Fruit fly (Drosophila melanogaster): Measurements from ENCODE around the gene RNaseX25.

Gene RNaseX25

DNA sequence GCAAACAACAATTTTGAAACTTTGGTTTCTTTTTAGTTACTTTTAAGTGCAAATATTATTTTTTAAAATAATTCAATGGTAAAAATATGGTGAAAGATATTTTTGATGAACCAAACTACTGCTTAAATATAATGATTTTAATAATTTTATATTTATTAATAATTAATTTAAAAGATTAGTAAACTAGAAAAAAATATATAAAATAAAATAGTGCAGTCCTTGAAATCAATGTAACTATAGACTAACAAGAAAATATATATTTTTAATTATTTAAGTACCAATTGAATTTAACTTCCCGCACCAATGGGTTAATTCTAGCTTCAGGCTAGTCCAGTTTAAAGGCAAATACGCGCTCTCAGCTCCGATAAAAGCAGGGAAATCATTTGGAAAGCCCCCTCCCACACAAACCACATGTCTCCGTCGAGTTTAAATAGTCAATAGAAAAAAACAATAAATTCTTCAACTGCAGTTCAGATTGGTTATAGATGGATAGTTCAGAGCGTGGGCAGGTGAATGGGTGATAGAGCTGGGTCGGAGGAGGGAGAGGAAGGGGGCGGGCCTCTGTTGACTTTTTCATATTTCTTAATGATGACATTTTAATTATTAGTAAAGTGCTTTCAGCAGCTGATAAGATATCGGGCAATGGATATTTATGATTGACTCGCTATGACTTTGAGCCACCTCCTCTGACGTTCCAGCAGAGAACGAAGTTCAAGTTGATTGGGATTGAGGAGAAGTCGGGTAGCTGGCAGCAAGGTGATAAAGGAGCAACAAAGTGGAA is 8.2 kb upstream of the RNaseX25 start (continued):
- TF ChIP-seq hbn (GFP tag; IDR thresholded peaks at IDR 0.05; ENCODE audit: partially characterized antibody) (no peak), Rfx (GFP tag; IDR thresholded peaks at IDR 0.05) (no peak), Poxn (GFP tag; IDR thresholded peaks at IDR 0.05) (no peak), Doc2 (GFP tag; IDR thresholded peaks at IDR 0.05) (no peak), klu (GFP tag; IDR thresholded peaks at IDR 0.05) (no peak), CG2116 (GFP tag; optimal IDR thresholded peaks at IDR 0.05) (no peak), CG1792 (GFP tag; optimal IDR thresholded peaks at IDR 0.05) (no peak), pfk (GFP tag; optimal IDR thresholded peaks at IDR 0.05) (no peak), HLH54F (GFP tag; optimal IDR thresholded peaks at IDR 0.05) (no peak), nerfin-1 (tag; optimal IDR thresholded peaks at IDR 0.05) (peak; percentile 8), D19B (GFP tag; optimal IDR thresholded peaks at IDR 0.05) (no peak), CG4854 (GFP tag; optimal IDR thresholded peaks at IDR 0.05) (no peak), salm (tag; optimal IDR thresholded peaks at IDR 0.05) (peak; percentile 84), CG11695 (GFP tag; IDR thresholded peaks at IDR 0.05) (no peak), Mes4 (GFP tag; optimal IDR thresholded peaks at IDR 0.05) (no peak), CG10654 (GFP tag; optimal IDR thresholded peaks at IDR 0.05) (no peak), her (GFP tag; optimal IDR thresholded peaks at IDR 0.05) (no peak), fd96Cb (tag; optimal IDR thresholded peaks at IDR 0.05) (peak; percentile 39), Asciz (GFP tag; optimal IDR thresholded peaks at IDR 0.05) (peak; percentile 27), otp (GFP tag; IDR thresholded peaks at IDR 0.05) (no peak), CG11398 (GFP tag; optimal IDR thresholded peaks at IDR 0.05) (no peak), CG1529 (GFP tag; optimal IDR thresholded peaks at IDR 0.05) (no peak), CG12219 (GFP tag; optimal IDR thresholded peaks at IDR 0.05) (no peak), fd64A (GFP tag; optimal IDR thresholded peaks at IDR 0.05) (peak; percentile 71), ssp (GFP tag; IDR thresholded peaks at IDR 0.05) (no peak), Lim3 (GFP tag; IDR thresholded peaks at IDR 0.05) (peak; percentile 77; the same call in 1 of the 2 replicates), ham (GFP tag; IDR thresholded peaks at IDR 0.05) (no peak), Scr (GFP tag; IDR thresholded peaks at IDR 0.05; ENCODE audit: partially characterized antibody) (no peak), CG18619 (GFP tag; optimal IDR thresholded peaks at IDR 0.05) (no peak), CG12071 (GFP tag; optimal IDR thresholded peaks at IDR 0.05) (no peak), Dfd (GFP tag; optimal IDR thresholded peaks at IDR 0.05) (no peak), CG9215 (GFP tag; IDR thresholded peaks at IDR 0.05) (no peak), pho (GFP tag; optimal IDR thresholded peaks at IDR 0.05) (no peak), ab (GFP tag; optimal IDR thresholded peaks at IDR 0.05) (no peak), CG9797 (GFP tag; optimal IDR thresholded peaks at IDR 0.05) (no peak), CG42726 (GFP tag; IDR thresholded peaks at IDR 0.05; ENCODE audit: partially characterized antibody) (no peak), B-H1 (GFP tag; IDR thresholded peaks at IDR 0.05) (no peak), CG17802 (tag; optimal IDR thresholded peaks at IDR 0.05) (no peak), prd (optimal IDR thresholded peaks at IDR 0.05) (no peak), prd (GFP tag; IDR thresholded peaks at IDR 0.05) (no peak), Max (GFP tag; optimal IDR thresholded peaks at IDR 0.05) (no peak), CG6689 (GFP tag; IDR thresholded peaks at IDR 0.05) (no peak), tgo (GFP tag; IDR thresholded peaks at IDR 0.05) (no peak), CG6254 (GFP tag; optimal IDR thresholded peaks at IDR 0.05) (peak; percentile 37), knrl (GFP tag; IDR thresholded peaks at IDR 0.05; ENCODE audit: partially characterized antibody) (no peak), CG11723 (GFP tag; optimal IDR thresholded peaks at IDR 0.05) (no peak), CG4424 (GFP tag; optimal IDR thresholded peaks at IDR 0.05) (no peak), sens-2 (GFP tag; IDR thresholded peaks at IDR 0.05) (peak; percentile 31; the same call in 1 of the 2 replicates), scrt (GFP tag; optimal IDR thresholded peaks at IDR 0.05) (no peak), dan (GFP tag; IDR thresholded peaks at IDR 0.05) (no peak), HmgD (GFP tag; optimal IDR thresholded peaks at IDR 0.05) (no peak)

Measured in whole organism, embryonic.